Worm (Caenorhabditis elegans) whole organism, L4 larva: ENCODE data around the gene best-19.

Source experiments
- T20F7.1 ChIP-seq: fragments of 200-800 bp; sonication (Bioruptor generic); optimal IDR thresholded peaks from 2 replicates; lab custom pipeline; 2018; ENCODE audit warnings: mild to moderate bottlenecking, missing genetic modification characterization, missing compliant biosample characterization
- Y105C5A.15 ChIP-seq: fragments of 200-800 bp; sonication (Bioruptor generic); IDR thresholded peaks from 2 replicates; pipeline ENCODE4 v1.3.6; 2022; ENCODE audit warnings: missing genetic modification characterization, missing compliant biosample characterization
- Y48G9A.11 ChIP-seq: fragments of 200-800 bp; sonication (Bioruptor generic); IDR thresholded peaks from 2 replicates; pipeline ENCODE4 v1.3.6; 2022; ENCODE audit warnings: missing genetic modification reagents, missing genetic modification characterization, missing compliant biosample characterization
- Y75B8A.6 ChIP-seq: fragments of 200-800 bp; sonication (Bioruptor generic); IDR thresholded peaks from 2 replicates; pipeline ENCODE4 v1.3.6; 2022; ENCODE audit warnings: missing genetic modification reagents, missing genetic modification characterization, missing compliant biosample characterization
- ZK546.5 ChIP-seq, 2 experiments: sonication (generic microtip); optimal IDR thresholded peaks; 2 replicates each; lab custom pipeline; 2017; ENCODE audit warnings: missing biosample characterization in 2 of 2, missing genetic modification characterization in 2 of 2
- aha-1 ChIP-seq: fragments of 150-350 bp; peaks from one replicate; lab custom pipeline; 2014; ENCODE audit warnings: missing biosample characterization, missing genetic modification characterization
- arid-1 ChIP-seq: fragments of 200-800 bp; sonication (Bioruptor generic); conservative IDR thresholded peaks from 2 replicates; pipeline ENCODE4 v1.3.6; 2022; ENCODE audit warnings: missing genetic modification reagents, missing genetic modification characterization, missing compliant biosample characterization
- ceh-20 ChIP-seq: fragments of 200-800 bp; sonication (Bioruptor generic); IDR thresholded peaks from 2 replicates; pipeline ENCODE4 v1.3.6; 2022; ENCODE audit warnings: missing genetic modification reagents, missing genetic modification characterization, missing compliant biosample characterization
- ceh-32 ChIP-seq: sonication (generic microtip); optimal IDR thresholded peaks from 2 replicates; lab custom pipeline; 2016; ENCODE audit warnings: mild to moderate bottlenecking, missing genetic modification characterization, missing compliant biosample characterization; ENCODE audit not compliant: poor library complexity
- ceh-82 ChIP-seq: sonication (generic microtip); optimal IDR thresholded peaks from 2 replicates; lab custom pipeline; 2017; ENCODE audit warnings: missing biosample characterization, missing genetic modification characterization
- ctbp-1 ChIP-seq: fragments of 200-800 bp; sonication (Bioruptor generic); IDR thresholded peaks from 2 replicates; pipeline ENCODE4 v1.3.6; 2022; ENCODE audit warnings: missing genetic modification reagents, missing genetic modification characterization, missing compliant biosample characterization
- daf-12 ChIP-seq: fragments of 150-350 bp; optimal IDR thresholded peaks from 2 replicates; lab custom pipeline; 2014; ENCODE audit warnings: missing biosample characterization, missing genetic modification reagents, missing genetic modification characterization
- daf-16 ChIP-seq, 3 experiments: sonication (generic microtip); optimal IDR thresholded peaks; 2 replicates each; lab custom pipeline; 2016 to 2017; ENCODE audit warnings: missing genetic modification characterization in 3 of 3, missing genetic modification reagents in 3 of 3, mild to moderate bottlenecking in 2 of 3, missing compliant biosample characterization in 2 of 3, missing biosample characterization in 1 of 3, moderate library complexity in 1 of 3
- dmd-6 ChIP-seq: fragments of 200-800 bp; sonication (Bioruptor generic); IDR thresholded peaks from 2 replicates; pipeline ENCODE4 v1.3.6; 2022; ENCODE audit warnings: missing genetic modification reagents, missing genetic modification characterization, missing compliant biosample characterization
- dmd-9 ChIP-seq: fragments of 200-800 bp; sonication (Bioruptor generic); IDR thresholded peaks from 2 replicates; pipeline ENCODE4 v1.3.6; 2022; ENCODE audit warnings: missing genetic modification reagents, missing genetic modification characterization, missing compliant biosample characterization
- duxl-1 ChIP-seq: sonication (generic microtip); optimal IDR thresholded peaks from 2 replicates; lab custom pipeline; 2016; ENCODE audit warnings: mild to moderate bottlenecking, missing genetic modification characterization, moderate library complexity, missing compliant biosample characterization; ENCODE audit not compliant: poor library complexity
- dve-1 ChIP-seq: sonication (generic microtip); optimal IDR thresholded peaks from 2 replicates; lab custom pipeline; 2017; ENCODE audit warnings: antibody characterized with exemption, mild to moderate bottlenecking, missing genetic modification characterization, missing compliant biosample characterization; ENCODE audit not compliant: insufficient read depth
- egl-27 ChIP-seq: sonication (generic microtip); optimal IDR thresholded peaks from 3 replicates; lab custom pipeline; 2017; ENCODE audit warnings: missing biosample characterization, missing genetic modification reagents, missing genetic modification characterization
- egl-43 ChIP-seq: fragments of 200-800 bp; sonication (Bioruptor generic); IDR thresholded peaks from 2 replicates; pipeline ENCODE4 v1.3.6; 2022; ENCODE audit warnings: missing genetic modification reagents, missing genetic modification characterization, missing compliant biosample characterization
- gei-8 ChIP-seq: fragments of 200-800 bp; sonication (Bioruptor generic); optimal IDR thresholded peaks from 2 replicates; lab custom pipeline; 2018; ENCODE audit warnings: mild to moderate bottlenecking, missing genetic modification characterization, missing compliant biosample characterization
- hlh-11 ChIP-seq: fragments of 200-800 bp; sonication (Bioruptor generic); optimal IDR thresholded peaks from 2 replicates; lab custom pipeline; 2018; ENCODE audit warnings: mild to moderate bottlenecking, missing genetic modification characterization, missing compliant biosample characterization
- hmg-1.1 ChIP-seq: fragments of 200-800 bp; sonication (Bioruptor generic); IDR thresholded peaks from 2 replicates; pipeline ENCODE4 v1.3.6; 2022; ENCODE audit warnings: missing genetic modification reagents, missing genetic modification characterization, missing compliant biosample characterization
- jun-1 ChIP-seq: fragments of 150-350 bp; optimal IDR thresholded peaks from 2 replicates; lab custom pipeline; 2014; ENCODE audit warnings: missing biosample characterization, missing genetic modification reagents, missing genetic modification characterization
- lim-7 ChIP-seq: fragments of 200-800 bp; sonication (Bioruptor generic); IDR thresholded peaks from 2 replicates; pipeline ENCODE4 v1.3.6; 2022; ENCODE audit warnings: missing genetic modification characterization, missing compliant biosample characterization
- lin-1 ChIP-seq: fragments of 200-800 bp; sonication (Bioruptor generic); IDR thresholded peaks from 2 replicates; pipeline ENCODE4 v1.3.6; 2022; ENCODE audit warnings: missing genetic modification reagents, missing genetic modification characterization, missing compliant biosample characterization
- lin-29 ChIP-seq: fragments of 200-800 bp; sonication (Bioruptor generic); IDR thresholded peaks from 2 replicates; pipeline ENCODE4 v1.3.6; 2022; ENCODE audit warnings: missing genetic modification reagents, missing genetic modification characterization, missing compliant biosample characterization
- lin-38 ChIP-seq: fragments of 200-800 bp; sonication (Bioruptor generic); IDR thresholded peaks from 2 replicates; pipeline ENCODE4 v1.3.6; 2022; ENCODE audit warnings: missing genetic modification reagents, missing genetic modification characterization, missing compliant biosample characterization
- lir-3 ChIP-seq: sonication (generic microtip); optimal IDR thresholded peaks from 2 replicates; lab custom pipeline; 2016; ENCODE audit warnings: mild to moderate bottlenecking, missing genetic modification characterization, missing compliant biosample characterization
- lsy-2 ChIP-seq, 2 experiments: fragments of 150-350 bp in 1 of 2; sonication (generic microtip) in 1 of 2; optimal IDR thresholded peaks; 2 replicates each; lab custom pipeline; 2014 to 2017; ENCODE audit warnings: missing biosample characterization in 2 of 2, missing genetic modification characterization in 2 of 2
- mxl-3 ChIP-seq: fragments of 200-800 bp; sonication (Bioruptor generic); optimal IDR thresholded peaks from 2 replicates; lab custom pipeline; 2018; ENCODE audit warnings: mild to moderate bottlenecking, missing genetic modification characterization, missing compliant biosample characterization
- nhr-102 ChIP-seq: sonication (generic microtip); optimal IDR thresholded peaks from 2 replicates; lab custom pipeline; 2016; ENCODE audit warnings: mild to moderate bottlenecking, missing genetic modification characterization, moderate library complexity, missing compliant biosample characterization
- nhr-25 ChIP-seq: sonication (generic microtip); optimal IDR thresholded peaks from 2 replicates; lab custom pipeline; 2017; ENCODE audit warnings: missing genetic modification characterization, mild to moderate bottlenecking, missing compliant biosample characterization, antibody characterized with exemption, moderate library complexity, borderline replicate concordance; ENCODE audit not compliant: insufficient read depth
- nhr-28 ChIP-seq: fragments of 150-350 bp; optimal IDR thresholded peaks from 2 replicates; lab custom pipeline; 2014; ENCODE audit warnings: missing biosample characterization, missing genetic modification characterization
- nhr-42 ChIP-seq: fragments of 200-800 bp; sonication (Bioruptor generic); IDR thresholded peaks from 2 replicates; pipeline ENCODE4 v1.3.6; 2022; ENCODE audit warnings: missing genetic modification characterization, missing compliant biosample characterization
- nhr-48 ChIP-seq: sonication (generic microtip); optimal IDR thresholded peaks from 2 replicates; lab custom pipeline; 2016; ENCODE audit warnings: mild to moderate bottlenecking, missing genetic modification characterization, missing compliant biosample characterization
- nhr-76 ChIP-seq: fragments of 150-350 bp; optimal IDR thresholded peaks from 2 replicates; lab custom pipeline; 2014; ENCODE audit warnings: missing biosample characterization, missing genetic modification characterization
- pqm-1 ChIP-seq: sonication (generic microtip); optimal IDR thresholded peaks from 2 replicates; lab custom pipeline; 2017; ENCODE audit warnings: missing biosample characterization, missing genetic modification characterization
- rbr-2 ChIP-seq: sonication (generic microtip); optimal IDR thresholded peaks from 2 replicates; lab custom pipeline; 2016; ENCODE audit warnings: missing genotype, missing genetic modification characterization, missing compliant biosample characterization
- set-16 ChIP-seq: fragments of 200-800 bp; sonication (Bioruptor generic); IDR thresholded peaks from 2 replicates; pipeline ENCODE4 v1.3.6; 2022; ENCODE audit warnings: missing genetic modification reagents, missing genetic modification characterization, missing compliant biosample characterization
- snpc-1.2 ChIP-seq: fragments of 200-800 bp; sonication (Bioruptor generic); IDR thresholded peaks from 2 replicates; pipeline ENCODE4 v1.3.6; 2022; ENCODE audit warnings: missing genetic modification reagents, missing genetic modification characterization, missing compliant biosample characterization
- snpc-4 ChIP-seq: fragments of 150-350 bp; optimal IDR thresholded peaks from 2 replicates; lab custom pipeline; 2014; ENCODE audit warnings: missing biosample characterization, missing genetic modification characterization
- spr-1 ChIP-seq: sonication (generic microtip); optimal IDR thresholded peaks from 2 replicates; lab custom pipeline; 2016; ENCODE audit warnings: mild to moderate bottlenecking, missing genetic modification characterization, missing compliant biosample characterization
- zag-1 ChIP-seq: fragments of 150-350 bp; optimal IDR thresholded peaks from 2 replicates; lab custom pipeline; 2014; ENCODE audit warnings: missing biosample characterization, missing genetic modification characterization
- zip-11 ChIP-seq: fragments of 200-800 bp; sonication (Bioruptor generic); IDR thresholded peaks from 2 replicates; pipeline ENCODE4 v1.3.6; 2022; ENCODE audit warnings: missing genetic modification characterization, missing compliant biosample characterization
- ztf-7 ChIP-seq: fragments of 150-350 bp; optimal IDR thresholded peaks from 2 replicates; lab custom pipeline; 2014; ENCODE audit warnings: missing biosample characterization, missing genetic modification characterization

The best-19 gene

DNA sequence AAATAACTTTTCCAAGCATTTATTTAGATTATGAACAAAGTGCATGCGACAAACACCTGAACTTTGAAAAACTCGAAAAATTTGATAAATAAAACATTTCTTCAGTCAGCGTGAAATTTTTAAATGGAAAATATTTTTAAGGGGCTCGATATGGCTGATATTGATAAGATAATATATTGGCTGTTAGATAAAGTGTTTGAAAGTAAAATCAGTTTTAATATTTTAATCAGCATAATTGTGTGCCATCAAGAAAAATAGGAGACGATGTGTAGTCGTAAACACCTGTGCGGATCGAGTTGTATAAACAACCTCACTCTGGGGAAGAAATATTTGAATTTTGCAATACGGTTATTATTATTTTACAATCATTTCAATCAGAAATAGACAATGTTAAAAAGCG lies 36.2 kb downstream of the best-19 start:
- no peak for TF ChIP-seq pqm-1
- peak; percentile 0 for TF ChIP-seq dve-1 (tag; lab: Kevin White, UChicago)
- TF ChIP-seq daf-16 (GFP tag; optimal IDR thresholded peaks at IDR 0.05; lab: Kevin White, UChicago), result no peak
- peak; percentile 90 for TF ChIP-seq daf-16 (tag; optimal IDR thresholded peaks at IDR 0.05; lab: Kevin White, UChicago)

DNA sequence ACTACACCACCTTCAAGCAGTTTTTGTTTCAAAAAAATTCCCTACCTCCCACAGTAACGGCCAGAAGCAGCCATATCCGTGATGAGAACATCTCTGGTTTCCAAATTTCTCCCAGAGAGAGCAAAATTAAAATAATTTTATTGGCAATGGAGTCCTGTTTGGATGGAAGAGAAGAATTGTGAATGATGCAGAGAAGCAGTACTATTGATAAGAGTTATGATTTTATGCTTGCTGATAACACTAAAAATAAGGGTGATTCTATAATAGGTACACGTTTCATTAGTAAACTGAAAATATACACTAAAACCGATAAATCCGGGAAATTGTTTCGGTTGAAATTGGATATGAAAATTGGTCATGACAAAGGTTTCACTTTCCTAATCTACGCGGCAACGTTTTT lies 36.9 kb downstream of the best-19 start, which contains the start of gene dsc-4:
TSS of gene dsc-4 (minus strand) at position 165 of the 400 bp plus-strand sequence.
- peak; percentile 79 for TF ChIP-seq pqm-1
- TF ChIP-seq nhr-28 (tag; lab: Kevin White, UChicago), result peak; percentile 46
- no peak for TF ChIP-seq zip-11
- TF ChIP-seq ZK546.5 (tag; optimal IDR thresholded peaks at IDR 0.05; lab: Kevin White, UChicago), result no peak
- no peak for TF ChIP-seq daf-16 (GFP tag; optimal IDR thresholded peaks at IDR 0.05; lab: Kevin White, UChicago)
- TF ChIP-seq daf-16 (tag; optimal IDR thresholded peaks at IDR 0.05; lab: Kevin White, UChicago), result peak; percentile 60
- TF ChIP-seq dmd-9 (GFP tag; lab: Robert Waterston, UW), result no peak
- peak; percentile 26; the same call in 1 of the 2 replicates for TF ChIP-seq dmd-6 (GFP tag; lab: Robert Waterston, UW)
- no peak for TF ChIP-seq lin-38 (GFP tag; lab: Robert Waterston, UW)
- TF ChIP-seq snpc-4 (tag; lab: Kevin White, UChicago), result no peak
- peak; percentile 24 for TF ChIP-seq dve-1 (tag; lab: Kevin White, UChicago)
- TF ChIP-seq hlh-11, result no peak
- TF ChIP-seq ztf-7 (tag; lab: Kevin White, UChicago), result no peak
- TF ChIP-seq nhr-48 (tag; lab: Kevin White, UChicago), result no peak
- TF ChIP-seq arid-1 (GFP tag; lab: Robert Waterston, UW), result no peak
- no peak for TF ChIP-seq set-16 (GFP tag; lab: Robert Waterston, UW)
- TF ChIP-seq, all 104 proteins: peak for 5

DNA sequence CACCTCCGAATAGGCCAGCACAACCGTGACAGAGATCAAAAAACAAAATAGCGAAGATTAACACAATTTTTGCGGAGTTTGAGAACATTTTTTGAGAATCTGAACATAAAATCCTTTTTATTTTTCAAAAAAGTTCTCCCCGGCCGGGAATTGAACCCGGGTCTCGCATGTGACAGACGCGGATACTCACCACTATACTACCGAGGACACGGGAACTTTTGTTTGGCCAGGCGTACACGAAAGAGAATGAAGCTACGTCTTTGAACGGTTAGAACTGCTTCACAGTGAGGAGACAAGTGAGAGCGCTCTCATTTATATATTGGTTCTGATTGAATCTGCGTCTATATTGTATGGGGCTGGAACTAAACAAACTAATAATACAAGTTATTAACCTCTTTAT lies 39.0 kb downstream of the best-19 start, which contains the start of gene grl-26:
TSS of gene grl-26 (minus strand) at position 318 of the 400 bp plus-strand sequence.
- TF ChIP-seq nhr-102 (peak; percentile 59), mxl-3 (GFP tag; lab: Kevin White, UChicago) (peak; percentile 59), ceh-82 (no peak), egl-27 (no peak), ceh-20 (peak; percentile 55), lim-7 (GFP tag; lab: Robert Waterston, UW) (peak; percentile 91), daf-12 (no peak), lsy-2 (tag; optimal IDR thresholded peaks at IDR 0.05; lab: Kevin White, UChicago) (no peak), nhr-25 (tag; lab: Kevin White, UChicago) (no peak), zag-1 (tag; lab: Kevin White, UChicago) (no peak), lin-38 (GFP tag; lab: Robert Waterston, UW) (peak; percentile 82), jun-1 (tag; lab: Kevin White, UChicago) (no peak), nhr-28 (tag; lab: Kevin White, UChicago) (peak; percentile 38), snpc-1.2 (peak; percentile 73), gei-8 (GFP tag; lab: Kevin White, UChicago) (peak; percentile 66), nhr-76 (tag; lab: Kevin White, UChicago) (no peak), lin-29 (no peak), Y105C5A.15 (GFP tag; lab: Robert Waterston, UW) (0 out of 2 replicates have a peak, but pooled peaks have one; percentile 51), duxl-1 (tag; lab: Kevin White, UChicago) (peak; percentile 77), nhr-42 (peak; percentile 60; the same call in 1 of the 2 replicates), ztf-7 (tag; lab: Kevin White, UChicago) (peak; percentile 47), daf-16 (GFP tag; optimal IDR thresholded peaks at IDR 0.05; lab: Kevin White, UChicago) (peak in 1 of 2 experiments; percentile 89), daf-16 (tag; optimal IDR thresholded peaks at IDR 0.05; lab: Kevin White, UChicago) (peak; percentile 69), ctbp-1 (GFP tag; lab: Robert Waterston, UW) (peak; percentile 83), Y75B8A.6 (peak; percentile 86; the same call in 1 of the 2 replicates), spr-1 (tag; lab: Kevin White, UChicago) (peak; percentile 59), Y48G9A.11 (GFP tag; lab: Robert Waterston, UW) (peak; percentile 82), aha-1 (tag; lab: Kevin White, UChicago) (peak; percentile 92), lin-1 (GFP tag; lab: Robert Waterston, UW) (peak; percentile 82), snpc-4 (tag; lab: Kevin White, UChicago) (no peak), pqm-1 (no peak), lir-3 (tag; lab: Kevin White, UChicago) (no peak), hmg-1.1 (GFP tag; lab: Robert Waterston, UW) (peak; percentile 84), ceh-32 (tag; lab: Kevin White, UChicago) (no peak), T20F7.1 (no peak), rbr-2 (tag; lab: Kevin White, UChicago) (peak; percentile 61), egl-43 (GFP tag; lab: Robert Waterston, UW) (peak; percentile 90)
